Worm (Caenorhabditis elegans): Measurements from ENCODE around the gene F09E5.14.

The F09E5.14 gene

ce11 chrII:5353642-5354041 lies 9.0 kb upstream of the F09E5.14 start (continued):
- peak; percentile 37 for TF ChIP-seq F23B12.7 (tag; optimal IDR thresholded peaks at IDR 0.05; ENCODE audit: insufficient read depth)
- TF ChIP-seq aptf-2 (GFP tag; conservative IDR thresholded peaks at IDR 0.05), result no peak
- no peak for TF ChIP-seq Y79H2A.3 (GFP tag; conservative IDR thresholded peaks at IDR 0.05)
- no peak for TF ChIP-seq ztf-22 (GFP tag; optimal IDR thresholded peaks at IDR 0.05)
- TF ChIP-seq lsl-1 (GFP tag; optimal IDR thresholded peaks at IDR 0.05), result peak; percentile 44
- no peak for TF ChIP-seq tbx-9 (tag; optimal IDR thresholded peaks at IDR 0.05; ENCODE audit: borderline replicate concordance)
- peak; percentile 98 for TF ChIP-seq aptf-3 (GFP tag; IDR thresholded peaks at IDR 0.05)
- TF ChIP-seq T07F8.4 (tag; optimal IDR thresholded peaks at IDR 0.05), result no peak
- peak; percentile 60 for TF ChIP-seq F49E8.2 (tag; optimal IDR thresholded peaks at IDR 0.05; ENCODE audit: insufficient read depth)
- TF ChIP-seq snpc-1.3 (tag; optimal IDR thresholded peaks at IDR 0.05; ENCODE audit: insufficient read depth), result peak; percentile 68
- peak; percentile 71 for TF ChIP-seq lin-54 (GFP tag; optimal IDR thresholded peaks at IDR 0.05)
- TF ChIP-seq Y56A3A.18 (GFP tag; IDR thresholded peaks at IDR 0.05), result peak; percentile 78
- no peak for TF ChIP-seq unc-62 (GFP tag; optimal IDR thresholded peaks at IDR 0.05)
- TF ChIP-seq madf-8 (GFP tag; conservative IDR thresholded peaks at IDR 0.05), result no peak
- TF ChIP-seq mel-28 (tag; optimal IDR thresholded peaks at IDR 0.05; ENCODE audit: borderline replicate concordance), result no peak
- peak; percentile 77 for TF ChIP-seq pbrm-1 (GFP tag; IDR thresholded peaks at IDR 0.05)
- TF ChIP-seq hlh-12 (tag; optimal IDR thresholded peaks at IDR 0.05), result peak; percentile 37
- TF ChIP-seq bed-2 (GFP tag; IDR thresholded peaks at IDR 0.05), result no peak
- TF ChIP-seq sdz-38 (tag; optimal IDR thresholded peaks at IDR 0.05), result no peak
- TF ChIP-seq sea-2 (GFP tag; IDR thresholded peaks at IDR 0.05), result no peak
- no peak for TF ChIP-seq B0019.2 (GFP tag; conservative IDR thresholded peaks at IDR 0.05)
- TF ChIP-seq unc-130 (GFP tag; optimal IDR thresholded peaks at IDR 0.05), result peak; percentile 40
- TF ChIP-seq hsf-1 (GFP tag; IDR thresholded peaks at IDR 0.05), result peak; percentile 64
- TF ChIP-seq cebp-1 (GFP tag; IDR thresholded peaks at IDR 0.05), result peak; percentile 39; the same call in 1 of the 2 replicates
- TF ChIP-seq cebp-1 (tag; optimal IDR thresholded peaks at IDR 0.05), result peak; percentile 66
- TF ChIP-seq gei-17 (GFP tag; optimal IDR thresholded peaks at IDR 0.05), result no peak
- TF ChIP-seq ztf-3 (GFP tag; optimal IDR thresholded peaks at IDR 0.05), result no peak
- TF ChIP-seq attf-5 (GFP tag; optimal IDR thresholded peaks at IDR 0.05), result peak; percentile 65
- TF ChIP-seq lir-1 (GFP tag; conservative IDR thresholded peaks at IDR 0.05), result no peak
- TF ChIP-seq B0261.1 (tag; optimal IDR thresholded peaks at IDR 0.05), result peak; percentile 74
- TF ChIP-seq ztf-18 (tag; optimal IDR thresholded peaks at IDR 0.05), result peak; percentile 46
- no peak for TF ChIP-seq akir-1 (GFP tag; optimal IDR thresholded peaks at IDR 0.05)
- TF ChIP-seq ztf-25 (GFP tag; IDR thresholded peaks at IDR 0.05), result peak; percentile 94
- peak; percentile 96 for TF ChIP-seq lin-26 (GFP tag; IDR thresholded peaks at IDR 0.05)
- TF ChIP-seq egl-18 (GFP tag; IDR thresholded peaks at IDR 0.05), result no peak
- no peak for TF ChIP-seq pha-4 (tag; optimal IDR thresholded peaks at IDR 0.05)
- TF ChIP-seq lin-40 (tag; optimal IDR thresholded peaks at IDR 0.05), result peak; percentile 9
- TF ChIP-seq lin-35 (GFP tag; optimal IDR thresholded peaks at IDR 0.05), result no peak
- TF ChIP-seq mes-4 (tag; optimal IDR thresholded peaks at IDR 0.05), result peak; percentile 78
- peak; percentile 38 for TF ChIP-seq mxl-1 (tag; optimal IDR thresholded peaks at IDR 0.05)
- TF ChIP-seq nfya-1 (tag; optimal IDR thresholded peaks at IDR 0.05; ENCODE audit: borderline replicate concordance, insufficient read depth), result no peak
- no peak for TF ChIP-seq rcor-1 (GFP tag; IDR thresholded peaks at IDR 0.05)
- TF ChIP-seq dox-1 (GFP tag; IDR thresholded peaks at IDR 0.05), result peak; percentile 73
- peak; percentile 40 for TF ChIP-seq F22D6.2 (tag; optimal IDR thresholded peaks at IDR 0.05)
- TF ChIP-seq let-526 (GFP tag; IDR thresholded peaks at IDR 0.05), result no peak
- no peak for TF ChIP-seq nhr-120 (GFP tag; IDR thresholded peaks at IDR 0.05)
- peak; percentile 69; the same call in 1 of the 2 replicates for TF ChIP-seq ekl-4 (GFP tag; IDR thresholded peaks at IDR 0.05)
- TF ChIP-seq nfyb-1 (GFP tag; IDR thresholded peaks at IDR 0.05), result peak; percentile 67; the same call in 1 of the 2 replicates
- peak; percentile 43 for TF ChIP-seq nhr-179 (tag; optimal IDR thresholded peaks at IDR 0.05)

Data from whole organism, young adult.